Worm (Caenorhabditis elegans): ENCODE data around the gene kbp-2.

kbp-2 gene

DNA sequence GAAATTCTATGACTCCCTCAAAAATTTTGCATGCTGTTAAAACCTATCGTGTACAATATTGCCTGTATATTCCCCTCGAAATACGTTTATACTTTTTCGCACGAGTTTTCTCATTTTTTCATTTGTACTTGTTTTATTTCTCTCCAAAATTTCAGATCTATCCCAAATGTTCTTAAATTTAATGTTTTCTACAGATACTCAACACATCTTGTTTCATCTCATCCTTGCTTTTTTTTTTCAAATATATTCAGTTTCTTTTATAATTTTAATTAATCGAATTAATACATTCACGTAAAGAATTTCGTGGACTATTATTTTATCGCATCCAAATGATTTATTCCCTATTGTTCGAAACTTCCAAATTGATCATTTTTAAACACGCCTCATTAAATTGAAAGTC lies 48.8 kb downstream of the kbp-2 start, which contains the start of gene C35D10.8:
C35D10.8 (plus strand) TSS at position 301 of the 400 bp plus-strand sequence.
- TF ChIP-seq ceh-63 (GFP tag; optimal IDR thresholded peaks at IDR 0.05) (no peak), swsn-7 (tag; optimal IDR thresholded peaks at IDR 0.05) (no peak), hpl-2 (GFP tag; optimal IDR thresholded peaks at IDR 0.05) (no peak), F16B12.6 (tag; optimal IDR thresholded peaks at IDR 0.05) (no peak), elt-3 (tag; optimal IDR thresholded peaks at IDR 0.05) (no peak), blmp-1 (tag; optimal IDR thresholded peaks at IDR 0.05) (no peak), ceh-88 (GFP tag; IDR thresholded peaks at IDR 0.05) (no peak), zip-4 (GFP tag; optimal IDR thresholded peaks at IDR 0.05) (no peak), dsc-1 (tag; optimal IDR thresholded peaks at IDR 0.05) (no peak), aly-2 (tag; optimal IDR thresholded peaks at IDR 0.05) (no peak), mab-9 (GFP tag; IDR thresholded peaks at IDR 0.05) (no peak), unc-62 (GFP tag; optimal IDR thresholded peaks at IDR 0.05) (no peak), sup-37 (GFP tag; optimal IDR thresholded peaks at IDR 0.05) (no peak), nhr-71 (tag; optimal IDR thresholded peaks at IDR 0.05) (no peak)

Data from whole organism, L1 larva.